Fruit fly (Drosophila melanogaster) whole organism, embryonic: ENCODE results near the gene CG11353.

Experiments used
- Aef1 ChIP-seq: fragments of 200-800 bp; sonication (Bioruptor generic); IDR thresholded peaks from 3 replicates; pipeline ENCODE4 v1.3.6; 2022; ENCODE audit warnings: missing biosample characterization, missing genetic modification characterization
- B-H2 ChIP-seq: fragments of 200-800 bp; sonication (Bioruptor generic); optimal IDR thresholded peaks from 2 replicates; lab custom pipeline; 2018; ENCODE audit warnings: missing biosample characterization, mild to moderate bottlenecking, missing genetic modification characterization
- Bdp1 ChIP-seq: fragments of 200-800 bp; sonication (Bioruptor generic); optimal IDR thresholded peaks from 3 replicates; lab custom pipeline; 2016; ENCODE audit warnings: missing biosample characterization, missing genetic modification characterization
- Bgb ChIP-seq: fragments of 200-800 bp; sonication (Bioruptor generic); IDR thresholded peaks from 2 replicates; pipeline ENCODE4 v1.3.6; 2022; ENCODE audit warnings: missing biosample characterization, missing genetic modification characterization; ENCODE audit not compliant: partially characterized antibody
- CG1024 ChIP-seq: fragments of 200-800 bp; sonication (Bioruptor generic); IDR thresholded peaks from 2 replicates; pipeline ENCODE4 v1.3.6; 2022; ENCODE audit warnings: missing biosample characterization, missing genetic modification characterization
- CG10267 ChIP-seq: fragments of 200-800 bp; sonication (Bioruptor generic); optimal IDR thresholded peaks from 2 replicates; lab custom pipeline; 2018; ENCODE audit warnings: missing biosample characterization, mild to moderate bottlenecking, missing genetic modification characterization, moderate library complexity
- CG10543 ChIP-seq: fragments of 200-800 bp; sonication (Bioruptor generic); optimal IDR thresholded peaks from 3 replicates; lab custom pipeline; 2017; ENCODE audit warnings: missing biosample characterization, mild to moderate bottlenecking, missing genetic modification characterization, moderate library complexity
- CG11398 ChIP-seq: fragments of 200-800 bp; sonication (Bioruptor generic); optimal IDR thresholded peaks from 2 replicates; lab custom pipeline; 2016; ENCODE audit warnings: missing biosample characterization, missing genetic modification characterization
- CG12659 ChIP-seq: fragments of 200-800 bp; sonication (Bioruptor generic); optimal IDR thresholded peaks from 3 replicates; lab custom pipeline; 2017; ENCODE audit warnings: mild to moderate bottlenecking, missing biosample characterization, missing genetic modification reagents, missing genetic modification characterization
- CG14014 ChIP-seq: fragments of 200-800 bp; sonication (Bioruptor generic); IDR thresholded peaks from 2 replicates; pipeline ENCODE4 v1.3.6; 2022; ENCODE audit warnings: missing biosample characterization, missing genetic modification characterization
- CG14050 ChIP-seq: fragments of 200-800 bp; sonication (Bioruptor generic); IDR thresholded peaks from 3 replicates; pipeline ENCODE4 v1.3.6; 2022; ENCODE audit warnings: missing biosample characterization, missing genetic modification characterization
- CG14710 ChIP-seq: fragments of 200-800 bp; sonication (Bioruptor generic); optimal IDR thresholded peaks from 3 replicates; lab custom pipeline; 2019; ENCODE audit warnings: missing biosample characterization, mild to moderate bottlenecking, missing genetic modification characterization, moderate library complexity
- CG17385 ChIP-seq: fragments of 200-800 bp; sonication (Bioruptor generic); optimal IDR thresholded peaks from 3 replicates; lab custom pipeline; 2018; ENCODE audit warnings: missing biosample characterization, mild to moderate bottlenecking, missing genetic modification characterization
- CG32532 ChIP-seq: fragments of 200-800 bp; sonication (Bioruptor generic); IDR thresholded peaks from 2 replicates; pipeline ENCODE4 v1.3.6; 2022; ENCODE audit warnings: missing biosample characterization, missing genetic modification characterization
- CG3847 ChIP-seq: fragments of 200-800 bp; sonication (Bioruptor generic); IDR thresholded peaks from 2 replicates; pipeline ENCODE4 v1.3.6; 2022; ENCODE audit warnings: missing biosample characterization, missing genetic modification characterization
- CG4282 ChIP-seq: fragments of 200-800 bp; sonication (Bioruptor generic); optimal IDR thresholded peaks from 2 replicates; lab custom pipeline; 2016; ENCODE audit warnings: missing biosample characterization, missing genetic modification characterization
- CG4424 ChIP-seq: fragments of 200-800 bp; sonication (Bioruptor generic); optimal IDR thresholded peaks from 3 replicates; lab custom pipeline; 2016; ENCODE audit warnings: missing biosample characterization, missing genetic modification characterization
- CTCF ChIP-seq: fragments of 200-800 bp; sonication (Bioruptor generic); optimal IDR thresholded peaks from 2 replicates; lab custom pipeline; 2017; ENCODE audit warnings: missing biosample characterization, mild to moderate bottlenecking, missing genetic modification characterization, moderate library complexity
- Chrac-16 ChIP-seq: fragments of 200-800 bp; sonication (Bioruptor generic); optimal IDR thresholded peaks from 3 replicates; lab custom pipeline; 2016; ENCODE audit warnings: missing biosample characterization, missing genetic modification characterization
- Dref ChIP-seq: fragments of 200-800 bp; sonication (Bioruptor generic); IDR thresholded peaks from 2 replicates; pipeline ENCODE4 v1.3.6; 2022; ENCODE audit warnings: missing biosample characterization, missing genetic modification characterization
- Drgx ChIP-seq: fragments of 200-800 bp; sonication (Bioruptor generic); IDR thresholded peaks from 2 replicates; pipeline ENCODE4 v1.3.6; 2022; ENCODE audit warnings: missing biosample characterization, missing genetic modification characterization
- Gug ChIP-seq: fragments of 200-800 bp; sonication (Bioruptor generic); IDR thresholded peaks from 4 replicates; pipeline ENCODE4 v1.3.6; 2022; ENCODE audit warnings: missing biosample characterization, missing genetic modification characterization
- H2.0 ChIP-seq: fragments of 200-800 bp; sonication (Bioruptor generic); IDR thresholded peaks from 2 replicates; pipeline ENCODE4 v1.3.6; 2022; ENCODE audit warnings: missing biosample characterization, missing genetic modification characterization
- Hand ChIP-seq: fragments of 200-800 bp; sonication (Bioruptor generic); optimal IDR thresholded peaks from 2 replicates; lab custom pipeline; 2017; ENCODE audit warnings: mild to moderate bottlenecking, missing biosample characterization, missing genetic modification reagents, missing genetic modification characterization
- HmgD ChIP-seq: fragments of 200-800 bp; sonication (Bioruptor generic); optimal IDR thresholded peaks from 3 replicates; lab custom pipeline; 2016; ENCODE audit warnings: missing biosample characterization, missing genetic modification characterization
- Med ChIP-seq: fragments of 200-800 bp; sonication (Bioruptor generic); peaks from one replicate; lab custom pipeline; 2016; ENCODE audit warnings: missing biosample characterization, missing genetic modification characterization, mild to moderate bottlenecking, inconsistent platforms, moderate library complexity
- Rfx ChIP-seq: fragments of 200-800 bp; sonication (Bioruptor generic); IDR thresholded peaks from 2 replicates; pipeline ENCODE4 v1.3.6; 2022; ENCODE audit warnings: missing biosample characterization, missing genetic modification characterization
- Side ChIP-seq: fragments of 200-800 bp; sonication (Bioruptor generic); optimal IDR thresholded peaks from 2 replicates; lab custom pipeline; 2016; ENCODE audit warnings: missing biosample characterization, missing genetic modification characterization
- Sox100B ChIP-seq: fragments of 200-800 bp; sonication (Bioruptor generic); optimal IDR thresholded peaks from 3 replicates; lab custom pipeline; 2018; ENCODE audit warnings: missing biosample characterization, mild to moderate bottlenecking, missing genetic modification characterization
- Trl ChIP-seq, 3 experiments: fragments of >200 bp in 2 of 3; fragments of 200-800 bp in 1 of 3; sonication (Bioruptor generic) in 1 of 3; optimal IDR thresholded peaks; 2 replicates in 1 of 3; 3 replicates in 2 of 3; lab custom pipeline; 2016 to 2017; ENCODE audit warnings: missing biosample characterization in 1 of 3, missing genetic modification characterization in 1 of 3
- ara ChIP-seq: fragments of 200-800 bp; sonication (Bioruptor generic); IDR thresholded peaks from 2 replicates; pipeline ENCODE4 v1.3.6; 2022; ENCODE audit warnings: missing biosample characterization, missing genetic modification characterization
- bcd ChIP-seq: fragments of 200-800 bp; sonication (Bioruptor generic); optimal IDR thresholded peaks from 2 replicates; lab custom pipeline; 2017; ENCODE audit warnings: missing biosample characterization, mild to moderate bottlenecking, missing genetic modification characterization
- caup ChIP-seq: fragments of 200-800 bp; sonication (Bioruptor generic); optimal IDR thresholded peaks from 3 replicates; lab custom pipeline; 2017; ENCODE audit warnings: missing biosample characterization, mild to moderate bottlenecking, missing genetic modification characterization, moderate library complexity; ENCODE audit not compliant: severe bottlenecking
- corto ChIP-seq: fragments of 200-800 bp; sonication (Bioruptor generic); optimal IDR thresholded peaks from 2 replicates; lab custom pipeline; 2016; ENCODE audit warnings: missing biosample characterization, mild to moderate bottlenecking, missing genetic modification characterization, moderate library complexity
- da ChIP-seq: fragments of 200-800 bp; sonication (Bioruptor generic); optimal IDR thresholded peaks from 2 replicates; lab custom pipeline; 2016; ENCODE audit warnings: missing biosample characterization, missing genetic modification characterization
- ems ChIP-seq: fragments of 200-800 bp; sonication (Bioruptor generic); optimal IDR thresholded peaks from 3 replicates; lab custom pipeline; 2016; ENCODE audit warnings: missing biosample characterization, missing genetic modification characterization
- hb ChIP-seq: fragments of 200-800 bp; sonication (Bioruptor generic); IDR thresholded peaks from 3 replicates; pipeline ENCODE4 v1.3.6; 2022; ENCODE audit warnings: missing biosample characterization, missing genetic modification characterization; ENCODE audit not compliant: partially characterized antibody
- hbn ChIP-seq: fragments of 200-800 bp; sonication (Bioruptor generic); IDR thresholded peaks from 2 replicates; pipeline ENCODE4 v1.3.6; 2022; ENCODE audit warnings: missing biosample characterization, missing genetic modification characterization; ENCODE audit not compliant: partially characterized antibody
- kni ChIP-seq: fragments of 200-800 bp; sonication (Bioruptor generic); optimal IDR thresholded peaks from 3 replicates; lab custom pipeline; 2017; ENCODE audit warnings: mild to moderate bottlenecking, missing biosample characterization, missing genetic modification reagents, missing genetic modification characterization
- lilli ChIP-seq: fragments of 200-800 bp; sonication (Bioruptor generic); optimal IDR thresholded peaks from 3 replicates; lab custom pipeline; 2016; ENCODE audit warnings: missing biosample characterization, missing genetic modification characterization
- lmd ChIP-seq: fragments of 200-800 bp; sonication (Bioruptor generic); IDR thresholded peaks from 2 replicates; pipeline ENCODE4 v1.3.6; 2022; ENCODE audit warnings: missing biosample characterization, missing genetic modification characterization
- org-1 ChIP-seq: fragments of 200-800 bp; sonication (Bioruptor generic); optimal IDR thresholded peaks from 2 replicates; lab custom pipeline; 2017; ENCODE audit warnings: missing biosample characterization, missing genetic modification characterization
- prd ChIP-seq, 3 experiments: fragments of >200 bp in 2 of 3; fragments of 200-800 bp in 1 of 3; sonication (Bioruptor generic) in 1 of 3; optimal IDR thresholded peaks in 2 of 3; IDR thresholded peaks in 1 of 3; 2 replicates in 2 of 3; 3 replicates in 1 of 3; pipeline versions ENCODE4 v1.3.6 to Lab custom; 2017 to 2022; ENCODE audit warnings: missing biosample characterization in 1 of 3, missing genetic modification characterization in 1 of 3
- salm ChIP-seq: fragments of 200-800 bp; sonication (Bioruptor generic); optimal IDR thresholded peaks from 2 replicates; lab custom pipeline; 2018; ENCODE audit warnings: missing biosample characterization, mild to moderate bottlenecking, missing genetic modification characterization
- seq ChIP-seq: fragments of 200-800 bp; sonication (Bioruptor generic); IDR thresholded peaks from 2 replicates; pipeline ENCODE4 v1.3.6; 2022; ENCODE audit warnings: missing biosample characterization, missing genetic modification characterization
- sqz ChIP-seq: fragments of 200-800 bp; sonication (Bioruptor generic); optimal IDR thresholded peaks from 3 replicates; lab custom pipeline; 2018; ENCODE audit warnings: missing biosample characterization, mild to moderate bottlenecking, missing genetic modification characterization
- tin ChIP-seq: fragments of 200-800 bp; sonication (Bioruptor generic); optimal IDR thresholded peaks from 3 replicates; lab custom pipeline; 2016; ENCODE audit warnings: missing biosample characterization, missing genetic modification characterization
- zen2 ChIP-seq: fragments of 200-800 bp; sonication (Bioruptor generic); IDR thresholded peaks from 3 replicates; pipeline ENCODE4 v1.3.6; 2022; ENCODE audit warnings: missing biosample characterization, missing genetic modification characterization; ENCODE audit not compliant: partially characterized antibody

CG11353 gene

dm6 chr3L:4543034-4543806 is 10.2 kb downstream of the CG11353 start (continued):
- peak; percentile 67 for TF ChIP-seq CG32532 (GFP tag; lab: Robert Waterston, UW)
- peak; percentile 43 for TF ChIP-seq CG10543 (GFP tag; lab: Kevin White, UChicago)
- TF ChIP-seq CG14710 (tag; lab: Kevin White, UChicago), result no peak
- peak; percentile 29 for TF ChIP-seq Chrac-16 (GFP tag; lab: Kevin White, UChicago)
- peak; percentile 25 for TF ChIP-seq HmgD (GFP tag; lab: Kevin White, UChicago)
- TF ChIP-seq da (GFP tag; lab: Kevin White, UChicago), result peak; percentile 58
- no peak for TF ChIP-seq kni
- peak; percentile 96 for TF ChIP-seq Med (GFP tag; lab: Kevin White, UChicago)
- peak; percentile 14 for TF ChIP-seq CG12659 (GFP tag; lab: Kevin White, UChicago)
- TF ChIP-seq org-1 (GFP tag; lab: Kevin White, UChicago), result peak; percentile 9
- peak; percentile 80 for TF ChIP-seq CG4282 (GFP tag; lab: Kevin White, UChicago)
- TF ChIP-seq H2.0, result peak; percentile 47
- peak; percentile 48; the same call in 1 of the 2 replicates for TF ChIP-seq ara (GFP tag; lab: Robert Waterston, UW)
- TF ChIP-seq CG4424 (GFP tag; lab: Kevin White, UChicago), result peak; percentile 5
- TF ChIP-seq hb (GFP tag; lab: Robert Waterston, UW), result no peak
- peak; percentile 49 for TF ChIP-seq Side (GFP tag; lab: Kevin White, UChicago)
- 0 out of 2 replicates have a peak, but pooled peaks have one; percentile 26 for TF ChIP-seq CG3847 (GFP tag; lab: Robert Waterston, UW)
- TF ChIP-seq Sox100B, result peak; percentile 2
- TF ChIP-seq prd (optimal IDR thresholded peaks at IDR 0.05; lab: Kevin White, UChicago), result no peak
- peak; percentile 69 for TF ChIP-seq prd (GFP tag; IDR thresholded peaks at IDR 0.05; lab: Robert Waterston, UW)
- no peak for TF ChIP-seq Hand
- peak; percentile 34 for TF ChIP-seq ems (GFP tag; lab: Kevin White, UChicago)
- TF ChIP-seq salm (tag; lab: Kevin White, UChicago), result no peak
- no peak for TF ChIP-seq hbn (GFP tag; lab: Robert Waterston, UW)
- peak; percentile 19 for TF ChIP-seq CG11398 (GFP tag; lab: Kevin White, UChicago)
- peak; percentile 48 to 80 for TF ChIP-seq Trl (optimal IDR thresholded peaks at IDR 0.05; lab: Kevin White, UChicago)
- peak; percentile 54 for TF ChIP-seq Trl (GFP tag; optimal IDR thresholded peaks at IDR 0.05; lab: Kevin White, UChicago)
- peak; percentile 27; the same call in 1 of the 3 replicates for TF ChIP-seq Aef1 (GFP tag; lab: Robert Waterston, UW)
- peak; percentile 95 for TF ChIP-seq sqz (GFP tag; lab: Kevin White, UChicago)
- TF ChIP-seq Rfx (GFP tag; lab: Robert Waterston, UW), result peak; percentile 71
- TF ChIP-seq Bgb (GFP tag; lab: Robert Waterston, UW), result 0 out of 2 replicates have a peak, but pooled peaks have one; percentile 23
- TF ChIP-seq Bdp1 (GFP tag; lab: Kevin White, UChicago), result peak; percentile 38
- TF ChIP-seq CG1024 (GFP tag; lab: Robert Waterston, UW), result peak; percentile 55; the same call in 1 of the 2 replicates
- peak; percentile 28 for TF ChIP-seq CG17385 (GFP tag; lab: Kevin White, UChicago)
- TF ChIP-seq Drgx (GFP tag; lab: Robert Waterston, UW), result peak; percentile 78
- peak; percentile 25 for TF ChIP-seq B-H2 (GFP tag; lab: Kevin White, UChicago)
- 0 out of 2 replicates have a peak, but pooled peaks have one; percentile 4 for TF ChIP-seq Dref (GFP tag; lab: Robert Waterston, UW)
- peak; percentile 48 for TF ChIP-seq tin (GFP tag; lab: Kevin White, UChicago)
- TF ChIP-seq caup (GFP tag; lab: Kevin White, UChicago), result peak; percentile 46
- TF ChIP-seq lilli, result peak; percentile 68
- TF ChIP-seq corto (GFP tag; lab: Kevin White, UChicago), result peak; percentile 26
- TF ChIP-seq zen2, result no peak
- TF ChIP-seq CG14050 (GFP tag; lab: Robert Waterston, UW), result 0 out of 3 replicates have a peak, but pooled peaks have one; percentile 13
- TF ChIP-seq CG10267 (tag; lab: Kevin White, UChicago), result peak; percentile 13
- 0 out of 2 replicates have a peak, but pooled peaks have one; percentile 37 for TF ChIP-seq seq (GFP tag; lab: Robert Waterston, UW)
- peak; percentile 60; the same call in 1 of the 4 replicates for TF ChIP-seq Gug (GFP tag; lab: Robert Waterston, UW)
- TF ChIP-seq bcd (GFP tag; lab: Kevin White, UChicago), result peak; percentile 15
- 0 out of 2 replicates have a peak, but pooled peaks have one; percentile 38 for TF ChIP-seq CG14014 (GFP tag; lab: Robert Waterston, UW)
- TF ChIP-seq lmd (GFP tag; lab: Robert Waterston, UW), result peak; percentile 40; the same call in 1 of the 2 replicates
- no peak for TF ChIP-seq CTCF (GFP tag; lab: Kevin White, UChicago)
